ENCODE assay signal across 5 fruit fly cellular contexts in the genomic region with DNA sequence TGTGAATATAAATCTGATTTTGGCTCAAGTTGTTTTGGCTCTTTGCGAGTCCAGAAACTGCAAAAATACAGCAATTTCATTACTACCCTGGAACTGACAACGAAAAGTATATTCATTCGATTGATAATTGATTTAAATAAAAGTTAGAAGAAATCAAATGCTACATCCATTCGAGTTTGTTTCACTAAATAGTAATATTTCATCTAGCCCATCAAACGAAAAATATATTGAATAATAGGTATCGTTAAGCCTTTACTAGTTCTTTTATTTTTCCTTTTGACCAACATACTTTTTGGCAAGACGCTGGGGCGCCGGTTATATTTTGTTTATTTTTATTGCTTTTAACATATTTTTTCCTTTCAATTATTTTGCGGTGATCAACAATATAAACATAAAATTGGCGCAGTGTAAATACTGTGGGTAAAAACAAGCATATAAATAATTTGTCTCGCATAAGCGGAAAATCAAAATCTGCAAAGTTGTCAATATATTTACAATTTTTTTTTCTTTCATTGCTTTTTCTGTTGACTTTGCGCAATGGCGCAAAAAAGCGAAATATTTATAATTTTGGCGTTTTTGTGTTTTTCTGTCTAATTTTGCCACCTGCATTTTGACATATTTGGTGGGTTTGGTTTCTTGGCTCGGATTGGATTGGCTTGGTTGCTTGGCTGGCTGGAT.
TF ChIP-seq lines count a peak whose summit lies in the region.

No protein-coding gene starts in this region.

- TF ChIP-seq CTCF in whole organism, embryonic (GFP tag; optimal IDR thresholded peaks at IDR 0.05; lab: Kevin White, UChicago), result no peak

TF ChIP-seq in whole organism, adult, 20 proteins besides CTCF, POLR2A, EP300 and RAD21 (continues in another document):
- no peak for TF ChIP-seq toe (GFP tag; optimal IDR thresholded peaks at IDR 0.05; lab: Kevin White, UChicago)
- TF ChIP-seq cic (GFP tag; optimal IDR thresholded peaks at IDR 0.05; lab: Kevin White, UChicago), result no peak
- TF ChIP-seq Hr96 (GFP tag; optimal IDR thresholded peaks at IDR 0.05; lab: Kevin White, UChicago), result no peak
- no peak for TF ChIP-seq Mnt (GFP tag; optimal IDR thresholded peaks at IDR 0.05; lab: Kevin White, UChicago)
- no peak for TF ChIP-seq CG33017 (tag; optimal IDR thresholded peaks at IDR 0.05; lab: Kevin White, UChicago)
- TF ChIP-seq bab1 (GFP tag; optimal IDR thresholded peaks at IDR 0.05; lab: Kevin White, UChicago), result peak; percentile 77
- peak; percentile 99 for TF ChIP-seq tj (GFP tag; optimal IDR thresholded peaks at IDR 0.05; lab: Kevin White, UChicago)
- peak; percentile 17 for TF ChIP-seq CG11617 (GFP tag; optimal IDR thresholded peaks at IDR 0.05; lab: Kevin White, UChicago)
- no peak for TF ChIP-seq Crg-1 (GFP tag; optimal IDR thresholded peaks at IDR 0.05; lab: Kevin White, UChicago)
- TF ChIP-seq pad (GFP tag; optimal IDR thresholded peaks at IDR 0.05; lab: Kevin White, UChicago), result no peak
- no peak for TF ChIP-seq CG7045 (GFP tag; optimal IDR thresholded peaks at IDR 0.05; lab: Kevin White, UChicago)
- peak; percentile 22 for TF ChIP-seq CG1620 (GFP tag; optimal IDR thresholded peaks at IDR 0.05; lab: Kevin White, UChicago)
- TF ChIP-seq cnc (optimal IDR thresholded peaks at IDR 0.05; lab: Kevin White, UChicago), result no peak
- no peak for TF ChIP-seq ovo (GFP tag; optimal IDR thresholded peaks at IDR 0.05; lab: Kevin White, UChicago)
- peak; percentile 55 for TF ChIP-seq CG7101 (tag; optimal IDR thresholded peaks at IDR 0.05; lab: Kevin White, UChicago)
- TF ChIP-seq CG5204 (GFP tag; optimal IDR thresholded peaks at IDR 0.05; lab: Kevin White, UChicago), result no peak
- peak; percentile 62 for TF ChIP-seq CG14711 (tag; optimal IDR thresholded peaks at IDR 0.05; lab: Kevin White, UChicago)

TF ChIP-seq in whole organism, embryonic, 481 proteins besides CTCF, POLR2A, EP300 and RAD21 (continues in another document):
- TF ChIP-seq run (tag; optimal IDR thresholded peaks at IDR 0.05; lab: Kevin White, UChicago) (no peak), crol (GFP tag; IDR thresholded peaks at IDR 0.05; lab: Robert Waterston, UW) (no peak), CG3838 (GFP tag; optimal IDR thresholded peaks at IDR 0.05; lab: Kevin White, UChicago) (no peak), Lpt (GFP tag; optimal IDR thresholded peaks at IDR 0.05; lab: Kevin White, UChicago) (no peak), CG15011 (GFP tag; optimal IDR thresholded peaks at IDR 0.05; lab: Kevin White, UChicago) (no peak), CG6654 (GFP tag; optimal IDR thresholded peaks at IDR 0.05; lab: Kevin White, UChicago) (no peak), H15 (GFP tag; IDR thresholded peaks at IDR 0.05; lab: Robert Waterston, UW) (no peak), eyg (GFP tag; optimal IDR thresholded peaks at IDR 0.05; lab: Kevin White, UChicago) (no peak), CG17385 (GFP tag; optimal IDR thresholded peaks at IDR 0.05; lab: Kevin White, UChicago) (peak; percentile 8), Xbp1 (GFP tag; optimal IDR thresholded peaks at IDR 0.05; lab: Kevin White, UChicago) (peak; percentile 20), row (GFP tag; IDR thresholded peaks at IDR 0.05; lab: Robert Waterston, UW) (peak; percentile 58; the same call in 2 of the 3 replicates), bowl (GFP tag; IDR thresholded peaks at IDR 0.05; lab: Robert Waterston, UW) (no peak), ranshi (GFP tag; IDR thresholded peaks at IDR 0.05; lab: Robert Waterston, UW) (0 out of 2 replicates have a peak, but pooled peaks have one; percentile 21), cas (GFP tag; IDR thresholded peaks at IDR 0.05; lab: Robert Waterston, UW) (no peak), lab (GFP tag; optimal IDR thresholded peaks at IDR 0.05; lab: Kevin White, UChicago) (peak; percentile 9), Chrac-16 (GFP tag; optimal IDR thresholded peaks at IDR 0.05; lab: Kevin White, UChicago) (peak; percentile 15), PHDP (tag; optimal IDR thresholded peaks at IDR 0.05; lab: Kevin White, UChicago) (peak; percentile 3)

TF ChIP-seq in whole organism, prepupa, 60 proteins besides CTCF, POLR2A, EP300 and RAD21 (continues in another document):
- TF ChIP-seq cyc (GFP tag; optimal IDR thresholded peaks at IDR 0.05; lab: Kevin White, UChicago) (peak; percentile 43), CG32006 (GFP tag; optimal IDR thresholded peaks at IDR 0.05; lab: Kevin White, UChicago) (peak; percentile 18), Ets96B (tag; optimal IDR thresholded peaks at IDR 0.05; lab: Kevin White, UChicago) (no peak), svp (GFP tag; lab: Kevin White, UChicago) (peak; percentile 45), achi (GFP tag; optimal IDR thresholded peaks at IDR 0.05; lab: Kevin White, UChicago) (peak; percentile 44), Sox15 (GFP tag; optimal IDR thresholded peaks at IDR 0.05; lab: Kevin White, UChicago) (peak; percentile 21), net (GFP tag; optimal IDR thresholded peaks at IDR 0.05; lab: Kevin White, UChicago) (peak; percentile 35), Ets21C (GFP tag; optimal IDR thresholded peaks at IDR 0.05; lab: Kevin White, UChicago) (peak; percentile 39), Sox14 (GFP tag; optimal IDR thresholded peaks at IDR 0.05; lab: Kevin White, UChicago) (peak; percentile 8), Eip93F (GFP tag; optimal IDR thresholded peaks at IDR 0.05; lab: Kevin White, UChicago) (no peak), CG11762 (GFP tag; optimal IDR thresholded peaks at IDR 0.05; lab: Kevin White, UChicago; ENCODE audit: insufficient read depth) (no peak), Eip75B (GFP tag; optimal IDR thresholded peaks at IDR 0.05; lab: Kevin White, UChicago) (peak; percentile 26), CG31627 (GFP tag; optimal IDR thresholded peaks at IDR 0.05; lab: Kevin White, UChicago) (peak; percentile 52), fd59A (GFP tag; optimal IDR thresholded peaks at IDR 0.05; lab: Kevin White, UChicago) (no peak), acj6 (GFP tag; optimal IDR thresholded peaks at IDR 0.05; lab: Kevin White, UChicago) (peak; percentile 47), CG8632 (GFP tag; optimal IDR thresholded peaks at IDR 0.05; lab: Kevin White, UChicago) (peak; percentile 4), esn (GFP tag; optimal IDR thresholded peaks at IDR 0.05; lab: Kevin White, UChicago) (peak; percentile 68), vri (GFP tag; optimal IDR thresholded peaks at IDR 0.05; lab: Kevin White, UChicago) (peak; percentile 11)

TF ChIP-seq in whole organism, pupa, 21 proteins besides CTCF, POLR2A, EP300 and RAD21 (continues in another document):
- TF ChIP-seq D1 (tag; optimal IDR thresholded peaks at IDR 0.05; lab: Kevin White, UChicago) (no peak), CG12605 (GFP tag; IDR thresholded peaks at IDR 0.05; lab: Robert Waterston, UW) (no peak), CG8301 (tag; optimal IDR thresholded peaks at IDR 0.05; lab: Kevin White, UChicago) (no peak), CG10348 (GFP tag; IDR thresholded peaks at IDR 0.05; lab: Robert Waterston, UW) (no peak), Snoo (tag; optimal IDR thresholded peaks at IDR 0.05; lab: Kevin White, UChicago) (no peak), Ets98B (GFP tag; IDR thresholded peaks at IDR 0.05; lab: Robert Waterston, UW) (peak; percentile 64; the same call in 1 of the 2 replicates), CG9948 (tag; optimal IDR thresholded peaks at IDR 0.05; lab: Kevin White, UChicago) (no peak), fd96Ca (GFP tag; IDR thresholded peaks at IDR 0.05; lab: Robert Waterston, UW) (no peak), EcR (GFP tag; optimal IDR thresholded peaks at IDR 0.05; lab: Kevin White, UChicago) (no peak), CG14655 (GFP tag; optimal IDR thresholded peaks at IDR 0.05; lab: Kevin White, UChicago) (no peak), CG15710 (tag; optimal IDR thresholded peaks at IDR 0.05; lab: Kevin White, UChicago) (no peak), gl (tag; optimal IDR thresholded peaks at IDR 0.05; lab: Kevin White, UChicago) (no peak), rn (GFP tag; IDR thresholded peaks at IDR 0.05; lab: Robert Waterston, UW) (peak; percentile 31; the same call in 1 of the 2 replicates), CG8159 (tag; optimal IDR thresholded peaks at IDR 0.05; lab: Kevin White, UChicago) (no peak), CG32121 (GFP tag; IDR thresholded peaks at IDR 0.05; lab: Robert Waterston, UW) (peak; percentile 73), CG13204 (GFP tag; optimal IDR thresholded peaks at IDR 0.05; lab: Kevin White, UChicago) (no peak), Pif1A (GFP tag; optimal IDR thresholded peaks at IDR 0.05; lab: Kevin White, UChicago) (peak; percentile 32), CG17806 (tag; optimal IDR thresholded peaks at IDR 0.05; lab: Kevin White, UChicago) (peak; percentile 1), CG34367 (tag; optimal IDR thresholded peaks at IDR 0.05; lab: Kevin White, UChicago) (no peak)

TF ChIP-seq in whole organism, wandering third instar larva, 38 proteins besides CTCF, POLR2A, EP300 and RAD21:
- TF ChIP-seq br (GFP tag; optimal IDR thresholded peaks at IDR 0.05; lab: Kevin White, UChicago), result peak; percentile 3
- peak; percentile 64 for TF ChIP-seq fru (GFP tag; optimal IDR thresholded peaks at IDR 0.05; lab: Kevin White, UChicago)
- peak; percentile 26 for TF ChIP-seq brk (GFP tag; optimal IDR thresholded peaks at IDR 0.05; lab: Kevin White, UChicago)
- TF ChIP-seq ey (GFP tag; optimal IDR thresholded peaks at IDR 0.05; lab: Kevin White, UChicago), result peak; percentile 60
- TF ChIP-seq rgr (GFP tag; optimal IDR thresholded peaks at IDR 0.05; lab: Kevin White, UChicago), result peak; percentile 68
- TF ChIP-seq HLH106 (tag; optimal IDR thresholded peaks at IDR 0.05; lab: Kevin White, UChicago), result peak; percentile 41
- TF ChIP-seq N (GFP tag; optimal IDR thresholded peaks at IDR 0.05; lab: Kevin White, UChicago), result no peak
- peak; percentile 22 for TF ChIP-seq Sp1 (GFP tag; optimal IDR thresholded peaks at IDR 0.05; lab: Kevin White, UChicago)
- TF ChIP-seq foxo (GFP tag; optimal IDR thresholded peaks at IDR 0.05; lab: Kevin White, UChicago), result peak in 1 of 2 experiments; percentile 57
- no peak for TF ChIP-seq jim (GFP tag; optimal IDR thresholded peaks at IDR 0.05; lab: Kevin White, UChicago)
- peak; percentile 50 for TF ChIP-seq woc (GFP tag; optimal IDR thresholded peaks at IDR 0.05; lab: Kevin White, UChicago)
- peak; percentile 47 for TF ChIP-seq OdsH (GFP tag; optimal IDR thresholded peaks at IDR 0.05; lab: Kevin White, UChicago)
- no peak for TF ChIP-seq Dfd (GFP tag; optimal IDR thresholded peaks at IDR 0.05; lab: Kevin White, UChicago)
- TF ChIP-seq Hr83 (GFP tag; optimal IDR thresholded peaks at IDR 0.05; lab: Kevin White, UChicago; ENCODE audit: poor library complexity, severe bottlenecking), result no peak
- peak; percentile 46 for TF ChIP-seq Hnf4 (GFP tag; optimal IDR thresholded peaks at IDR 0.05; lab: Kevin White, UChicago)
- peak; percentile 62 for TF ChIP-seq h (GFP tag; optimal IDR thresholded peaks at IDR 0.05; lab: Kevin White, UChicago)
- peak; percentile 24 for TF ChIP-seq psq (GFP tag; optimal IDR thresholded peaks at IDR 0.05; lab: Kevin White, UChicago)
